Worm (Caenorhabditis elegans): ENCODE results near the gene gcy-4.

- TF ChIP-seq ztf-11 (tag; optimal IDR thresholded peaks at IDR 0.05) (no peak), nhr-237 (tag; optimal IDR thresholded peaks at IDR 0.05) (no peak), snpc-4 (tag; optimal IDR thresholded peaks at IDR 0.05) (no peak)
These were observed 8.4 kb downstream of the gcy-4 start, which contains the start of gene nep-26 for ce11 chrII:10300082-10300749.

Measured in whole organism, mixed stage, embryonic.